Worm (Caenorhabditis elegans) whole organism, late embryonic: Measurements from ENCODE around the gene coq-8.

ENCODE experiments used
- C38D4.7 ChIP-seq: fragments of 200-800 bp; sonication (Bioruptor generic); optimal IDR thresholded peaks from 2 replicates; lab custom pipeline; 2018; ENCODE audit warnings: mild to moderate bottlenecking, missing genetic modification characterization, moderate library complexity, missing compliant biosample characterization
- ahr-1 ChIP-seq: sonication (generic microtip); optimal IDR thresholded peaks from 2 replicates; lab custom pipeline; 2016; ENCODE audit warnings: missing genetic modification characterization, missing compliant biosample characterization
- ceh-24 ChIP-seq: sonication (generic microtip); optimal IDR thresholded peaks from 2 replicates; lab custom pipeline; 2016; ENCODE audit warnings: mild to moderate bottlenecking, missing genetic modification characterization, missing compliant biosample characterization
- ets-4 ChIP-seq: sonication (generic microtip); optimal IDR thresholded peaks from 2 replicates; lab custom pipeline; 2016; ENCODE audit warnings: missing genetic modification characterization, missing compliant biosample characterization
- hlh-15 ChIP-seq: sonication (generic microtip); optimal IDR thresholded peaks from 2 replicates; lab custom pipeline; 2016; ENCODE audit warnings: missing genetic modification characterization, missing compliant biosample characterization
- nhr-11 ChIP-seq: fragments of 150-350 bp; optimal IDR thresholded peaks from 2 replicates; lab custom pipeline; 2014; ENCODE audit warnings: missing biosample characterization, missing genetic modification characterization
- pha-4 ChIP-seq: fragments of 150-350 bp; optimal IDR thresholded peaks from 2 replicates; lab custom pipeline; 2018; ENCODE audit warnings: missing biosample characterization, missing genetic modification reagents, missing genetic modification characterization
- sox-2 ChIP-seq: fragments of 200-800 bp; sonication (Bioruptor generic); IDR thresholded peaks from 2 replicates; pipeline ENCODE4 v1.3.6; 2022; ENCODE audit warnings: missing genetic modification reagents, missing genetic modification characterization, missing compliant biosample characterization
- syd-9 ChIP-seq: sonication (generic microtip); optimal IDR thresholded peaks from 2 replicates; lab custom pipeline; 2016; ENCODE audit warnings: mild to moderate bottlenecking, missing genetic modification characterization, moderate library complexity, missing compliant biosample characterization
- unc-86 ChIP-seq: sonication (generic microtip); optimal IDR thresholded peaks from 2 replicates; lab custom pipeline; 2016; ENCODE audit warnings: missing genetic modification characterization, missing compliant biosample characterization

- TF ChIP-seq nhr-11 = no peak
- no peak for TF ChIP-seq ets-4 (tag; lab: Kevin White, UChicago)
- no peak for TF ChIP-seq hlh-15
- TF ChIP-seq sox-2 (GFP tag; lab: Robert Waterston, UW) = no peak
- no peak for TF ChIP-seq ahr-1
- TF ChIP-seq unc-86 (tag; lab: Kevin White, UChicago) = no peak
- TF ChIP-seq syd-9 = no peak
- TF ChIP-seq C38D4.7 (GFP tag; lab: Kevin White, UChicago) = no peak
- no peak for TF ChIP-seq ceh-24 (tag; lab: Kevin White, UChicago)
- no peak for TF ChIP-seq pha-4 (tag; lab: Kevin White, UChicago)
These were observed 4.2 kb upstream of the coq-8 start, which contains the start of gene C35D10.6 for ce11 chrIII:4859039-4859438.
